Fruit fly (Drosophila melanogaster): ENCODE results near the gene CG1764.

CG1764 gene

DNA sequence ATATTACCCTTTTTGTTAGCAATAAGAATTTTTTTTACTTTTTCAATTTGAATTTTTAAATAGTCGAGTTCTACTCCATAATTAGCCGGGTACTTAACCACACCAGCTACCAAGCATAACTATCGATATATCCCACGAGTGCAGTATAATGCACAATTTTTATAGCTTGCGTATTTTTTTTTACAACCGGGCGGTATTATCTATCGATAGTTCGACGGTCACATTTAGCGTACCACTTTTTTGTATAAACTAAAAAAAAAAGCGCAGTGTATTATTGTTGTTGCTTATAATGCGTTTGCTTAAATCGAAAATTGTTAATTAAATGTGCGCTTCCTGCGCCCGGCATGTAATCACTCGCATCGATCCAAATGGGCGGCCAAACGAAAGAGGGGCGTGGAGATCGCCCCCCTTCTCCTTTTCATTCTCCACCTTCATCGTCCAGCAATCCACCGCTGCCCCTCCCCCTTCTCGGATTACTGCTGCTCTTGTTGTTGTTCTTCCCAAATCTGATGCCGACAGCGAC is 14.3 kb downstream of the CG1764 start, which contains the start of gene Remo:
Remo (plus strand) TSS at position 198 of the 523 bp plus-strand sequence.
- TF ChIP-seq sv (GFP tag; optimal IDR thresholded peaks at IDR 0.05), result no peak
- no peak for TF ChIP-seq Rel (GFP tag; optimal IDR thresholded peaks at IDR 0.05)
- peak; percentile 38 for TF ChIP-seq Rel (tag; optimal IDR thresholded peaks at IDR 0.05)
- peak; percentile 0 for TF ChIP-seq OdsH (GFP tag; optimal IDR thresholded peaks at IDR 0.05)

- TF ChIP-seq Myc (optimal IDR thresholded peaks at IDR 0.05) (no peak), HLH106 (tag; optimal IDR thresholded peaks at IDR 0.05) (no peak), lola (GFP tag; optimal IDR thresholded peaks at IDR 0.05) (no peak), Rel (GFP tag; optimal IDR thresholded peaks at IDR 0.05) (no peak), Rel (tag; optimal IDR thresholded peaks at IDR 0.05) (peak; percentile 71), Mio (GFP tag; optimal IDR thresholded peaks at IDR 0.05) (no peak), jim (GFP tag; optimal IDR thresholded peaks at IDR 0.05) (no peak), dmrt93B (GFP tag; optimal IDR thresholded peaks at IDR 0.05) (no peak)
These were observed 16.4 kb downstream of the CG1764 start for dm6 chrX:13285749-13286336.

DNA sequence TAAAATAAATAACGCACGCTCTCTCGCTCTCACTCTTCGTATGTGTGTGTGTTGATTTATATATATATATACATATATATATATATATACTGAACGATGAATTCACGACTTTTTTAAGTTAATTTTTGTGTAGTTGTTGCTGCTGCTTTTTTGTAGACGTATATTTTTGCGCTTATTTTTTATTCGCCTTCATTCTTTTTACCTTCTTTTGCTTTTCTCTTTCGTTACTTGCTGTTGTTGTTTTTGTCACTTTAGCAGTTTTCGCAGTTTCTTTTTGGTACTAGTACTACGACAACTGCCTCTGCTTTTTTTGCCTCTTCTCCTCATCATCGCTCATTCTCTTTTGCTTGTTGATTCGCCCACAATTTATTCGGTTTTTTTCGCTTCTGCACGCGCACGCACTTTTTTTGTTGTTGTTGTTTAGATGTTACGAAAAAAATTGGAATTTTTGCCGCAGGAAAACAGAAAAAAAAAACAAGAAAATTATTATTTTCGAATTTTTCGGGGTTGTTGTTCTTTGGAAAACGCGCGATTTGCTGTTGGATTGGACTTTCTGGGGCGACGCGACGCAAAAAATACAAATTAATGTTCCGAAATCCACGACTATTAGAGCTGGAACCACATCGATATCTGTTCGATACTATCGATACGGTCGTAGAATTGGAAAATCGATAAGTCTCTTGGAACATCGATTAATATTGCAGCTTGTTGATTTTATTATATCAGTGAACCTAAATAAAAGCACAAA is 17.0 kb downstream of the CG1764 start, which contains the start of the genes HDAC4 and CG15743:
HDAC4 (minus strand) TSS at position 632 of the 748 bp plus-strand sequence.
CG15743 (plus strand) TSS at position 707 of the 748 bp plus-strand sequence.
- TF ChIP-seq ey (GFP tag; optimal IDR thresholded peaks at IDR 0.05), result no peak
- no peak for TF ChIP-seq dmrt93B (GFP tag; optimal IDR thresholded peaks at IDR 0.05)
- no peak for TF ChIP-seq dl (GFP tag; optimal IDR thresholded peaks at IDR 0.05; ENCODE audit: insufficient read depth in 1 of 2, partially characterized antibody in 2 of 2)
- TF ChIP-seq CG9705 (GFP tag; optimal IDR thresholded peaks at IDR 0.05), result no peak
- TF ChIP-seq HLH106 (tag; optimal IDR thresholded peaks at IDR 0.05), result peak; percentile 12
- peak; percentile 90 for TF ChIP-seq psq (GFP tag; optimal IDR thresholded peaks at IDR 0.05)
- TF ChIP-seq Jra (GFP tag; optimal IDR thresholded peaks at IDR 0.05), result peak; percentile 43
- no peak for TF ChIP-seq Mio (GFP tag; optimal IDR thresholded peaks at IDR 0.05)
- no peak for TF ChIP-seq lola (GFP tag; optimal IDR thresholded peaks at IDR 0.05)
- no peak for TF ChIP-seq Dif (GFP tag; optimal IDR thresholded peaks at IDR 0.05; ENCODE audit: partially characterized antibody)
- TF ChIP-seq sv (GFP tag; optimal IDR thresholded peaks at IDR 0.05), result no peak
- no peak for TF ChIP-seq Hr83 (GFP tag; optimal IDR thresholded peaks at IDR 0.05; ENCODE audit: poor library complexity, severe bottlenecking)
- no peak for TF ChIP-seq brk (GFP tag; optimal IDR thresholded peaks at IDR 0.05)
- no peak for TF ChIP-seq usp (GFP tag; optimal IDR thresholded peaks at IDR 0.05)
- no peak for TF ChIP-seq Myc (optimal IDR thresholded peaks at IDR 0.05)
- TF ChIP-seq CrebA (GFP tag; optimal IDR thresholded peaks at IDR 0.05; ENCODE audit: borderline replicate concordance), result no peak
- no peak for TF ChIP-seq OdsH (GFP tag; optimal IDR thresholded peaks at IDR 0.05)
- no peak for TF ChIP-seq Dfd (GFP tag; optimal IDR thresholded peaks at IDR 0.05)
- no peak for TF ChIP-seq Vsx2 (GFP tag; optimal IDR thresholded peaks at IDR 0.05; ENCODE audit: partially characterized antibody)
- peak; percentile 18 for TF ChIP-seq rgr (GFP tag; optimal IDR thresholded peaks at IDR 0.05)
- no peak for TF ChIP-seq foxo (GFP tag; optimal IDR thresholded peaks at IDR 0.05)
- peak; percentile 25 for TF ChIP-seq h (GFP tag; optimal IDR thresholded peaks at IDR 0.05)
- no peak for TF ChIP-seq Abd-B (GFP tag; optimal IDR thresholded peaks at IDR 0.05)
- peak; percentile 36 for TF ChIP-seq fru (GFP tag; optimal IDR thresholded peaks at IDR 0.05)
- TF ChIP-seq Sp1 (GFP tag; optimal IDR thresholded peaks at IDR 0.05), result peak; percentile 3

DNA sequence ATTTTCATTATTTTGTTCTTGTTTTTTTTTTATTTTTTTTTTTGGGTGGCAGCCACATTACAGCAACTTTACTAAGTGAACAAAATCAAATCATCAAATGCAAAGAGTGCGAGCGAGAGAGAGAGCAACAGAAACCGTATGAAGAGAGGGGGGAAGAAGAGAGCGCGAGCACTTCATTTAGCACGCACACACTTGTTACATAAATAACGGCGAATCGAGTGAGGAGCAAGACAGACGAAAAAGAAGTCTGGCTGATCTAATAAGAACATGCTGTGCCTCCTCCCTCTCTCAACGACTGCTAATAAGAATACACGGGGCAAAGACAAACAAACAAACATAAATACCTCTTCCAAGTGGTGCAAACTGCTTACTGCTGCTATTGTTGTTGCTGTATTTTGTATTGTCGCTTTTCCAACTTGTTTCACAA is 17.7 kb downstream of the CG1764 start:
- TF ChIP-seq Hr83 (GFP tag; optimal IDR thresholded peaks at IDR 0.05; ENCODE audit: poor library complexity, severe bottlenecking) (no peak), psq (GFP tag; optimal IDR thresholded peaks at IDR 0.05) (peak; percentile 89), Mio (GFP tag; optimal IDR thresholded peaks at IDR 0.05) (no peak), usp (GFP tag; optimal IDR thresholded peaks at IDR 0.05) (no peak), pan (optimal IDR thresholded peaks at IDR 0.05) (no peak), Dif (GFP tag; optimal IDR thresholded peaks at IDR 0.05; ENCODE audit: partially characterized antibody) (peak; percentile 61), h (GFP tag; optimal IDR thresholded peaks at IDR 0.05) (peak; percentile 12), foxo (GFP tag; optimal IDR thresholded peaks at IDR 0.05) (no peak), woc (GFP tag; optimal IDR thresholded peaks at IDR 0.05) (no peak), HLH106 (tag; optimal IDR thresholded peaks at IDR 0.05) (no peak)

Data from whole organism, wandering third instar larva.